Worm (Caenorhabditis elegans) whole organism, dauer: ENCODE data around the gene sod-3.

Source experiments
- unc-62 ChIP-seq: sonication (generic microtip); optimal IDR thresholded peaks from 2 replicates; lab custom pipeline; 2017; ENCODE audit warnings: missing biosample characterization, missing genetic modification reagents, missing genetic modification characterization

sod-3 gene

DNA sequence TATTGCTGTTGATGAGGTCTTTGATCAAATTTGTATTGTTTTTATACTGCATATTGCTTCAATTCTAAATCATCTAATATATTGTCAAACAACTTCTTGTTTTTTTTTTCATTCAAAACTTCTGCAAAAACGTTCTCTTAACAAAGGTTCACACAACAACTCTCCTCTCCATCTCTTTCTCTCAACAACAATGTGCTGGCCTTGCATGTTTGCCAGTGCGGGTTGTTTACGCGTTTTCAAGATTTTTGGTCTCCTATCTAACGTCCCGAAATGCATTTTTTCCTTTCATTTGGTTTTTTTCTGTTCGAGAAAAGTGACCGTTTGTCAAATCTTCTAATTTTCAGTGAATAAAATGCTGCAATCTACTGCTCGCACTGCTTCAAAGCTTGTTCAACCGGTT, at the start of gene sod-3:
Gene sod-3 (plus strand): TSS at position 338 of the 400 bp plus-strand sequence.
- no peak for TF ChIP-seq unc-62 (GFP tag; lab: Kevin White, UChicago)

ce11 chrX:17042946-17043345, 49.6 kb upstream of the sod-3 start, which contains the start of gene F35B3.7:
TSS of gene F35B3.7 (minus strand) at chrX:17043078.
- TF ChIP-seq unc-62 (GFP tag; lab: Kevin White, UChicago): no peak

ce11 chrX:17045529-17045928, 47.0 kb upstream of the sod-3 start, which contains the start of gene C30G4.2:
TSS of gene C30G4.2 (minus strand) at chrX:17045629.
- no peak for TF ChIP-seq unc-62 (GFP tag; lab: Kevin White, UChicago)

ce11 chrX:17054121-17054520, 38.4 kb upstream of the sod-3 start:
- TF ChIP-seq unc-62 (GFP tag; lab: Kevin White, UChicago): no peak

DNA sequence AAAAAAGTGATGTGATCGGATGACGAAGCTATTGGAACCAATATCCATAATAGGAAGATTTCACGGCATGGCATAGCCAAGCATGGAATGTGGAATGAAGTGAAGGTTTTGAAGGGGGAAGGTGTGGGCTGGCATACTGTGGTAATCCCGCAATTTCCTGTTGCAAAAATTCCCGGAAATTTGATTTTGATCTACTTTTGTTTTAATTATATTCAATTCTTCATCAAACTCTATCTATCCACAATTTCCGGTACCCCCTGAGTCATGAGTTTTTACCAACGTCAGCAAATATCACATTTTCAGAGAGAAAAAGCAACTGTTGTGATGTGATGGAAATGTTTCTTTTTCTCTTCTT, 37.1 kb upstream of the sod-3 start, which contains the start of gene gcy-11:
Gene gcy-11 (minus strand): TSS at position 101 of the 355 bp plus-strand sequence.
- TF ChIP-seq unc-62 (GFP tag; lab: Kevin White, UChicago): no peak

ce11 chrX:17055836-17056783, 36.4 kb upstream of the sod-3 start:
- TF ChIP-seq unc-62 (GFP tag; lab: Kevin White, UChicago): no peak

ce11 chrX:17058340-17058739, 34.2 kb upstream of the sod-3 start:
- no peak for TF ChIP-seq unc-62 (GFP tag; lab: Kevin White, UChicago)

DNA sequence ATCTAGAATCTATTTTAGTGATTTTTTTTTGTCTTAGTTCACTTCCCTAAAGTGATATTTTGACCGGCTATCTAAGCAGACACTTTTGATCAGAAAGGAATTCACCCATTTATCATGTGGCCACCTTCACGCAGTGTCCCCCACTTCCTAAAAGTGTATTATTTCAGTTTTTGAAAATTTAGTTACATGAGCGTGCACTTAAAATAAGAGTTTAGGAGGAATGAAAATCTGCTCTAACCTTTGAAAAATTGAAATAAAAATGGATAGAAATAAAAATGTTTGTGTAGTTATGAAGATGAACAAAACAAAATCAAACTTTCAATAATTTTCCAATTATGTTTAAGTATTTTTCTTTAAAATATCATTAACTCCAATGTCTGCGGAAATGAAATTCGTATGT, 32.8 kb upstream of the sod-3 start:
- TF ChIP-seq unc-62 (GFP tag; lab: Kevin White, UChicago): no peak

DNA sequence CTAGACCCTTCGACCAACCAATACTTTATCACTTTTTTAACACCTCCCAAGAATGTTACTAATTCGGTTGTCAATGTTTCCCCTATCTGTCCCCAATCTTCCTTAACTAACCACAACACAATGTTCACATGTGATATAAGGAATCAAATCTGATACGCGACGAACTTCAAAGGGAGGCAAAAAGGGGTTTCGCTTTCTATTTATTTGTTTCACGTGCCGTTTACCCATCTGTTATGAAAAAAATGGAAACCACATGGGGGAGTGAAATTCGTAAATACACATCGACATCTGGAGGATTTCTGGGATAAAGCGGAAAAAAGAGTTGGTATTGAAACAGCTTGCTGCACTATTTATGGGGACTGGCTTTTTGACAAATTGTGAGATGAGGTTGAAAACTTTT, 30.4 kb upstream of the sod-3 start:
- no peak for TF ChIP-seq unc-62 (GFP tag; lab: Kevin White, UChicago)

DNA sequence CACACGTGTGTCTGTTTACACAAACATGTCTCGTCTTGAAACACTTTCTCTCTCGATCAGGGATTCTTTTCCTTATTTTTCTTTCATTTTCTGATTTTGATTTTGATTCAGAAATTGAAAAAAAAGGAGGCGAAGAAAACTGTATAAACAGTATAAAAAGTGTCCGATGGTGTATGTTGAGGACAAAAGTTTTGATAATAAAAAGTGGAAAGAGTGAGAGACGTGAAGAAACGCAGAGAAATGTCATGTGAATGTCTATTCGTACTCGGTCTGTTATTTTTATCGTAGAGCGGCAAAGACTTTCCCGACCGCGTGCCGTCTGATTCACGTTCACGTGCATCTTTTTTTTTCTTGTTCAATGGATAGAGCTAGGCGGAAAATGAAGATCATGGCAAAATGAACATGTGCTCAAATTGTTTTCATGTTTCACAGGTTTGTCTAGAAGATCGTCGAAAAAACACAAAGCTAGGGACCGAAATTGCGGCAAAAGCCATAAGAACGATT, 28.8 kb upstream of the sod-3 start:
- no peak for TF ChIP-seq unc-62 (GFP tag; lab: Kevin White, UChicago)

- no peak for TF ChIP-seq unc-62 (GFP tag; lab: Kevin White, UChicago)
These were observed 27.7 kb upstream of the sod-3 start for ce11 chrX:17064820-17065219.

DNA sequence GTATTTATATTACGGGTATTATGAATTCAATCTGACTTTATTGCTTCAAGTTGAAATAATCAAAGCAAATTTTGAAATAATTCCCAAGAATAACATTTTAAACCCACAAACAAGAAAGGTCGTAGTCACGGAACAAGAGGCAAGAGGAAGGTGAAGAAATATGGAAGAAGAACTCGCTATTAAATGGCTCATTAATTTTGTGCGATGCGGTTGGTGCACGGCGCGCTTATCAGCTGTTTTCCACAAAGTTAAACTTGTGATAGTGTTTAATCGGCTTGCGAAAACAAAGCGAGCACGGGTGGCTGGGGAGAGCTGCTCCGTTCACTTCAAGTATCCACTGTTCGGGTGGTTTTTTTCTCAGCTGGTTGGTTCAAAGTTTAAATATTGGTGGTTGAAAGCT, 25.6 kb upstream of the sod-3 start:
- TF ChIP-seq unc-62 (GFP tag; lab: Kevin White, UChicago): no peak

- TF ChIP-seq unc-62 (GFP tag; lab: Kevin White, UChicago): no peak
These were observed 22.1 kb upstream of the sod-3 start for ce11 chrX:17070495-17070894.

DNA sequence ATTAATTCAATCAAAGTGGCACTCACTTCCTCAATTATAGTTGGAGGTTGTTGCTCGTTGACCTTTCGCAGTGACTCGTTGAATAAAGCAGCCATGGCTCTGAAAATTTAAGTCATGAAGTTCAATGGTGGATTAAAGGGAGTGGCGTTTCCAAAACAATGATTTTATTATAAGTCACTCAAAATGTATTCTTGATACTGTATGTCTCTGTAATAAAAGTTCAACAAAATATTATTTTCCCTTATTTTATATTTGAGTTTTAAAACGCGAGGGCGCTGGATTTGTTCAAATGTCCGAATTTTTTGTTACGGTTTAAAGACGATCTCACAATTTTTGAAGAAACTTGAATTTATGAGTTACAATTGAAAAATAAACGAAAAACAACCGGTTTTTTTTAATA, 20.5 kb upstream of the sod-3 start, which contains the start of gene C30G4.4:
Gene C30G4.4 (minus strand): TSS at position 101 of the 400 bp plus-strand sequence.
- TF ChIP-seq unc-62 (GFP tag; lab: Kevin White, UChicago): no peak

ce11 chrX:17080635-17081376, 11.7 kb upstream of the sod-3 start, which contains the start of the genes irld-23 and C08A9.10:
TSS of gene irld-23 (minus strand) at chrX:17080685.
TSS of gene C08A9.10 (plus strand) at chrX:17081179.
- no peak for TF ChIP-seq unc-62 (GFP tag; lab: Kevin White, UChicago)

- no peak for TF ChIP-seq unc-62 (GFP tag; lab: Kevin White, UChicago)
These were observed 646 bp downstream of the sod-3 start, which contains the start of gene C08A9.3 for ce11 chrX:17093199-17093598. TSS of gene C08A9.3 (minus strand) at chrX:17093299.
